Worm (Caenorhabditis elegans) whole organism, young adult: ENCODE measurements around the gene vglu-3.
A peak's percentile ranks its signal among the peaks of the same experiment; 100 is the strongest.

Experiments
- B0035.1 ChIP-seq: sonication (generic microtip); optimal IDR thresholded peaks from 2 replicates; lab custom pipeline; 2016; ENCODE audit warnings: missing genetic modification characterization, mild to moderate bottlenecking, missing compliant biosample characterization, missing genotype, missing genetic modification reagents
- C17E4.6 ChIP-seq: fragments of 200-800 bp; sonication (Bioruptor generic); IDR thresholded peaks from 2 replicates; pipeline ENCODE4 v1.3.6; 2022; ENCODE audit warnings: missing genetic modification reagents, missing genetic modification characterization, missing compliant biosample characterization
- D2030.7 ChIP-seq: fragments of 200-800 bp; sonication (Bioruptor generic); IDR thresholded peaks from 2 replicates; pipeline ENCODE4 v1.3.6; 2022; ENCODE audit warnings: missing genetic modification reagents, missing genetic modification characterization, missing compliant biosample characterization
- F22D6.2 ChIP-seq: sonication (generic microtip); optimal IDR thresholded peaks from 2 replicates; lab custom pipeline; 2016; ENCODE audit warnings: mild to moderate bottlenecking, missing genetic modification characterization, missing compliant biosample characterization
- F23B12.7 ChIP-seq: sonication (generic microtip); optimal IDR thresholded peaks from 2 replicates; lab custom pipeline; 2017; ENCODE audit warnings: missing genetic modification characterization, mild to moderate bottlenecking, missing compliant biosample characterization, antibody characterized with exemption, moderate library complexity; ENCODE audit not compliant: insufficient read depth
- F33H1.4 ChIP-seq: fragments of 200-800 bp; sonication (Bioruptor generic); IDR thresholded peaks from 2 replicates; pipeline ENCODE4 v1.3.6; 2022; ENCODE audit warnings: missing genetic modification reagents, missing genetic modification characterization, missing compliant biosample characterization
- F39B2.1 ChIP-seq: fragments of 200-800 bp; sonication (Bioruptor generic); IDR thresholded peaks from 2 replicates; pipeline ENCODE4 v1.3.6; 2022; ENCODE audit warnings: missing genetic modification reagents, missing genetic modification characterization, missing compliant biosample characterization
- Y53G8AR.9 ChIP-seq: fragments of 200-800 bp; sonication (Bioruptor generic); conservative IDR thresholded peaks from 2 replicates; pipeline ENCODE4 v1.3.6; 2022; ENCODE audit warnings: missing genetic modification reagents, missing genetic modification characterization, missing compliant biosample characterization
- Y56A3A.18 ChIP-seq: fragments of 200-800 bp; sonication (Bioruptor generic); IDR thresholded peaks from 2 replicates; pipeline ENCODE4 v1.3.6; 2022; ENCODE audit warnings: missing genetic modification reagents, missing genetic modification characterization, missing compliant biosample characterization
- Y79H2A.3 ChIP-seq: fragments of 200-800 bp; sonication (Bioruptor generic); conservative IDR thresholded peaks from 2 replicates; pipeline ENCODE4 v1.3.6; 2022; ENCODE audit warnings: missing genetic modification reagents, missing genetic modification characterization, missing compliant biosample characterization
- Y95B8A.8 ChIP-seq: fragments of 200-800 bp; sonication (Bioruptor generic); IDR thresholded peaks from 2 replicates; pipeline ENCODE4 v1.3.6; 2022; ENCODE audit warnings: missing genetic modification reagents, missing genetic modification characterization, missing compliant biosample characterization
- ZK185.1 ChIP-seq: sonication (generic microtip); optimal IDR thresholded peaks from 2 replicates; lab custom pipeline; 2016; ENCODE audit warnings: mild to moderate bottlenecking, missing genetic modification characterization, missing compliant biosample characterization; ENCODE audit not compliant: poor library complexity, severe bottlenecking
- aptf-3 ChIP-seq: fragments of 200-800 bp; sonication (Bioruptor generic); IDR thresholded peaks from 2 replicates; pipeline ENCODE4 v1.3.6; 2022; ENCODE audit warnings: missing genetic modification characterization, missing compliant biosample characterization
- athp-1 ChIP-seq: sonication (generic microtip); optimal IDR thresholded peaks from 2 replicates; lab custom pipeline; 2017; ENCODE audit warnings: mild to moderate bottlenecking, missing genetic modification characterization, missing compliant biosample characterization
- attf-3 ChIP-seq: fragments of 200-800 bp; sonication (Bioruptor generic); conservative IDR thresholded peaks from 2 replicates; pipeline ENCODE4 v1.3.6; 2022; ENCODE audit warnings: missing genetic modification reagents, missing genetic modification characterization, missing compliant biosample characterization
- attf-5 ChIP-seq: fragments of 200-800 bp; sonication (Bioruptor generic); optimal IDR thresholded peaks from 2 replicates; lab custom pipeline; 2018; ENCODE audit warnings: mild to moderate bottlenecking, missing genetic modification characterization, missing compliant biosample characterization
- ccch-3 ChIP-seq: fragments of 200-800 bp; sonication (Bioruptor generic); optimal IDR thresholded peaks from 2 replicates; lab custom pipeline; 2018; ENCODE audit warnings: mild to moderate bottlenecking, missing genetic modification characterization, missing compliant biosample characterization
- cebp-1 ChIP-seq, 2 experiments: fragments of 200-800 bp in 1 of 2; sonication (Bioruptor generic) in 1 of 2; sonication (generic microtip) in 1 of 2; IDR thresholded peaks in 1 of 2; optimal IDR thresholded peaks in 1 of 2; 2 replicates each; pipeline versions ENCODE4 v1.3.6 to Lab custom; 2017 to 2022; ENCODE audit warnings: missing compliant biosample characterization in 2 of 2, missing genetic modification characterization in 2 of 2, mild to moderate bottlenecking in 1 of 2, missing genetic modification reagents in 1 of 2, moderate library complexity in 1 of 2
- cebp-2 ChIP-seq: fragments of 200-800 bp; sonication (Bioruptor generic); IDR thresholded peaks from 2 replicates; pipeline ENCODE4 v1.3.6; 2022; ENCODE audit warnings: missing genetic modification characterization, missing compliant biosample characterization
- ceh-100 ChIP-seq: fragments of 200-800 bp; sonication (Bioruptor generic); IDR thresholded peaks from 2 replicates; pipeline ENCODE4 v1.3.6; 2022; ENCODE audit warnings: missing genetic modification reagents, missing genetic modification characterization, missing compliant biosample characterization
- ceh-27 ChIP-seq: fragments of 200-800 bp; sonication (Bioruptor generic); optimal IDR thresholded peaks from 2 replicates; lab custom pipeline; 2018; ENCODE audit warnings: mild to moderate bottlenecking, missing genetic modification characterization, moderate library complexity, missing compliant biosample characterization
- ceh-58 ChIP-seq: fragments of 200-800 bp; sonication (Bioruptor generic); IDR thresholded peaks from 2 replicates; pipeline ENCODE4 v1.3.6; 2022; ENCODE audit warnings: missing genetic modification characterization, missing compliant biosample characterization
- dox-1 ChIP-seq: fragments of 200-800 bp; sonication (Bioruptor generic); IDR thresholded peaks from 2 replicates; pipeline ENCODE4 v1.3.6; 2022; ENCODE audit warnings: missing genetic modification reagents, missing genetic modification characterization, missing compliant biosample characterization
- him-1 ChIP-seq: sonication (generic microtip); optimal IDR thresholded peaks from 2 replicates; lab custom pipeline; 2016; ENCODE audit warnings: missing genotype, missing genetic modification reagents, missing genetic modification characterization, missing compliant biosample characterization
- hlh-26 ChIP-seq: fragments of 200-800 bp; sonication (Bioruptor generic); conservative IDR thresholded peaks from 2 replicates; pipeline ENCODE4 v1.3.6; 2022; ENCODE audit warnings: missing genetic modification reagents, missing genetic modification characterization, missing compliant biosample characterization
- hmg-1.2 ChIP-seq: fragments of 200-800 bp; sonication (Bioruptor generic); IDR thresholded peaks from 2 replicates; pipeline ENCODE4 v1.3.6; 2022; ENCODE audit warnings: missing genetic modification reagents, missing genetic modification characterization, missing compliant biosample characterization
- hmg-20 ChIP-seq: fragments of 200-800 bp; sonication (Bioruptor generic); IDR thresholded peaks from 2 replicates; pipeline ENCODE4 v1.3.6; 2022; ENCODE audit warnings: missing genetic modification reagents, missing genetic modification characterization, missing compliant biosample characterization
- let-526 ChIP-seq: fragments of 200-800 bp; sonication (Bioruptor generic); IDR thresholded peaks from 2 replicates; pipeline ENCODE4 v1.3.6; 2022; ENCODE audit warnings: missing genetic modification reagents, missing genetic modification characterization, missing compliant biosample characterization
- let-607 ChIP-seq, 2 experiments: fragments of 200-800 bp in 1 of 2; sonication (Bioruptor generic) in 1 of 2; sonication (generic microtip) in 1 of 2; optimal IDR thresholded peaks; 2 replicates each; lab custom pipeline; 2016 to 2018; ENCODE audit warnings: mild to moderate bottlenecking in 2 of 2, missing compliant biosample characterization in 2 of 2, missing genetic modification characterization in 2 of 2, moderate library complexity in 2 of 2, missing genotype in 1 of 2
- lin-35 ChIP-seq, 3 experiments: fragments of 150-350 bp in 2 of 3; sonication (generic microtip) in 1 of 3; optimal IDR thresholded peaks; 2 replicates each; lab custom pipeline; 2014 to 2018; ENCODE audit warnings: missing biosample characterization in 3 of 3, missing genetic modification characterization in 3 of 3, missing genetic modification reagents in 3 of 3
- lin-54 ChIP-seq: fragments of 200-800 bp; sonication (Bioruptor generic); optimal IDR thresholded peaks from 2 replicates; lab custom pipeline; 2018; ENCODE audit warnings: mild to moderate bottlenecking, missing genetic modification characterization, missing compliant biosample characterization
- lsl-1 ChIP-seq: fragments of 200-800 bp; sonication (Bioruptor generic); optimal IDR thresholded peaks from 2 replicates; lab custom pipeline; 2018; ENCODE audit warnings: mild to moderate bottlenecking, missing genetic modification characterization, moderate library complexity, missing compliant biosample characterization
- madf-10 ChIP-seq: sonication (generic microtip); optimal IDR thresholded peaks from 2 replicates; lab custom pipeline; 2016; ENCODE audit warnings: mild to moderate bottlenecking, missing genetic modification characterization, missing compliant biosample characterization
- madf-3 ChIP-seq: fragments of 200-800 bp; sonication (Bioruptor generic); IDR thresholded peaks from 2 replicates; pipeline ENCODE4 v1.3.6; 2022; ENCODE audit warnings: missing genetic modification reagents, missing genetic modification characterization, missing compliant biosample characterization
- madf-8 ChIP-seq: fragments of 200-800 bp; sonication (Bioruptor generic); conservative IDR thresholded peaks from 2 replicates; pipeline ENCODE4 v1.3.6; 2022; ENCODE audit warnings: missing genetic modification reagents, missing genetic modification characterization, missing compliant biosample characterization
- mcd-1 ChIP-seq: fragments of 200-800 bp; sonication (Bioruptor generic); IDR thresholded peaks from 2 replicates; pipeline ENCODE4 v1.3.6; 2022; ENCODE audit warnings: missing genetic modification reagents, missing genetic modification characterization, missing compliant biosample characterization
- nfya-1 ChIP-seq: sonication (generic microtip); optimal IDR thresholded peaks from 2 replicates; lab custom pipeline; 2017; ENCODE audit warnings: antibody characterized with exemption, missing compliant biosample characterization, missing genetic modification characterization, borderline replicate concordance; ENCODE audit not compliant: insufficient read depth
- nfyb-1 ChIP-seq: fragments of 200-800 bp; sonication (Bioruptor generic); IDR thresholded peaks from 2 replicates; pipeline ENCODE4 v1.3.6; 2022; ENCODE audit warnings: missing genetic modification reagents, missing genetic modification characterization, missing compliant biosample characterization
- nhr-179 ChIP-seq: sonication (generic microtip); optimal IDR thresholded peaks from 2 replicates; lab custom pipeline; 2016; ENCODE audit warnings: mild to moderate bottlenecking, missing genetic modification characterization, missing compliant biosample characterization
- rpc-1 ChIP-seq, 2 experiments: fragments of 150-350 bp in 1 of 2; sonication (generic microtip) in 1 of 2; optimal IDR thresholded peaks; 2 replicates each; lab custom pipeline; 2014 to 2018; ENCODE audit warnings: missing biosample characterization in 1 of 2, missing genetic modification characterization in 1 of 2, missing genetic modification reagents in 1 of 2, missing genotype in 1 of 2
- snpc-3.4 ChIP-seq: sonication (generic microtip); optimal IDR thresholded peaks from 2 replicates; lab custom pipeline; 2017; ENCODE audit warnings: missing genetic modification characterization, mild to moderate bottlenecking, missing compliant biosample characterization, antibody characterized with exemption, moderate library complexity, missing genotype, missing genetic modification reagents
- snpc-4 ChIP-seq, 5 experiments: fragments of 150-350 bp in 1 of 5; sonication (generic microtip) in 4 of 5; optimal IDR thresholded peaks; 2 replicates each; lab custom pipeline; 2014 to 2018; ENCODE audit warnings: missing genetic modification characterization in 5 of 5, missing biosample characterization in 3 of 5, antibody characterized with exemption in 2 of 5, mild to moderate bottlenecking in 2 of 5, missing compliant biosample characterization in 2 of 5, missing genotype in 2 of 5, moderate library complexity in 2 of 5, missing genetic modification reagents in 1 of 5
- zim-3 ChIP-seq: sonication (generic microtip); optimal IDR thresholded peaks from 2 replicates; lab custom pipeline; 2017; ENCODE audit warnings: mild to moderate bottlenecking, missing genetic modification characterization, moderate library complexity, missing compliant biosample characterization
- ztf-18 ChIP-seq: sonication (generic microtip); optimal IDR thresholded peaks from 2 replicates; lab custom pipeline; 2016; ENCODE audit warnings: missing genotype, mild to moderate bottlenecking, missing genetic modification characterization, missing compliant biosample characterization
- ztf-22 ChIP-seq: fragments of 200-800 bp; sonication (Bioruptor generic); optimal IDR thresholded peaks from 2 replicates; lab custom pipeline; 2018; ENCODE audit warnings: mild to moderate bottlenecking, missing genetic modification characterization, moderate library complexity, missing compliant biosample characterization
- ztf-28 ChIP-seq: fragments of 200-800 bp; sonication (Bioruptor generic); IDR thresholded peaks from 2 replicates; pipeline ENCODE4 v1.3.6; 2022; ENCODE audit warnings: missing genetic modification reagents, missing genetic modification characterization, missing compliant biosample characterization

The vglu-3 gene

DNA sequence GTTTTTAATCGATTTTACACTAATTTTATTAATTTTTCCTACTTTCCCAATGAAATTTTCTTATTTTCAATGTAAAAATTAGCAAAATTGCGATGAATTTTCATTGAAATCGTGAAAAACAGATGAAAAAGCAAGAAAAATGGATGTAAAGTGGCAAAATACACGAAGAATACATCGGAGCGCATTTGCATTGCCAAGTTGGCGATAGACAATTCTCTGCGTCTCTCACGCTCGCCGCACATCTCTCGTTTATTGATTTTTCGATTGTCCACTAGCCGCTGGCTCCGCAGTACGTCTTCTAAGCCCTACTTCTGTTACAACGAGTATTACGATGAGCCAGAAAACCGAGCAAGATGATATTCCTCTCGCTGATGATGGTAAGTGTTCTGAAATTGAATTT is 18.6 kb downstream of the vglu-3 start, which contains the start of gene unc-69:
unc-69 (plus strand) TSS at position 185 of the 400 bp plus-strand sequence.
- TF ChIP-seq F33H1.4 (GFP tag; lab: Robert Waterston, UW) = peak; percentile 27; the same call in 1 of the 2 replicates
- no peak for TF ChIP-seq let-526 (GFP tag; lab: Robert Waterston, UW)
- no peak for TF ChIP-seq cebp-1 (GFP tag; IDR thresholded peaks at IDR 0.05; lab: Robert Waterston, UW)
- peak; percentile 42 for TF ChIP-seq cebp-1 (tag; optimal IDR thresholded peaks at IDR 0.05; lab: Kevin White, UChicago)
- TF ChIP-seq Y56A3A.18 = no peak
- TF ChIP-seq ceh-27 = peak; percentile 48
- no peak for TF ChIP-seq Y53G8AR.9 (GFP tag; lab: Robert Waterston, UW)
- no peak for TF ChIP-seq madf-3
- TF ChIP-seq hmg-1.2 (GFP tag; lab: Robert Waterston, UW) = peak; percentile 95
- TF ChIP-seq B0035.1 (tag; lab: Kevin White, UChicago) = no peak
- no peak for TF ChIP-seq Y79H2A.3 (GFP tag; lab: Robert Waterston, UW)
- TF ChIP-seq athp-1 = no peak
- peak; percentile 52 for TF ChIP-seq lsl-1 (GFP tag; lab: Kevin White, UChicago)
- TF ChIP-seq snpc-3.4 (tag; lab: Kevin White, UChicago) = peak; percentile 9
- TF ChIP-seq Y95B8A.8 (GFP tag; lab: Robert Waterston, UW) = no peak
- no peak for TF ChIP-seq C17E4.6 (GFP tag; lab: Robert Waterston, UW)
- peak; percentile 28 for TF ChIP-seq lin-54
- TF ChIP-seq nhr-179 (tag; lab: Kevin White, UChicago) = no peak
- no peak for TF ChIP-seq ZK185.1 (tag; lab: Kevin White, UChicago)
- TF ChIP-seq ceh-58 (GFP tag; lab: Robert Waterston, UW) = no peak
- TF ChIP-seq ceh-100 (GFP tag; lab: Robert Waterston, UW) = no peak
- TF ChIP-seq hmg-20 = no peak
- TF ChIP-seq him-1 (tag; lab: Kevin White, UChicago) = no peak
- peak in 1 of 3 experiments; percentile 26 for TF ChIP-seq lin-35 (GFP tag; optimal IDR thresholded peaks at IDR 0.05; lab: Kevin White, UChicago)
- TF ChIP-seq F39B2.1 (GFP tag; lab: Robert Waterston, UW) = no peak
- peak; percentile 30 for TF ChIP-seq attf-5 (GFP tag; lab: Kevin White, UChicago)
- no peak for TF ChIP-seq madf-10 (tag; lab: Kevin White, UChicago)
- no peak for TF ChIP-seq snpc-4 (GFP tag; optimal IDR thresholded peaks at IDR 0.05; lab: Kevin White, UChicago)
- peak in 3 of 4 experiments; percentile 6 to 28 (median 7) for TF ChIP-seq snpc-4 (tag; optimal IDR thresholded peaks at IDR 0.05; lab: Kevin White, UChicago)
- no peak for TF ChIP-seq zim-3 (tag; lab: Kevin White, UChicago)
- no peak for TF ChIP-seq madf-8 (GFP tag; lab: Robert Waterston, UW)
- no peak for TF ChIP-seq hlh-26 (GFP tag; lab: Robert Waterston, UW)
- TF ChIP-seq D2030.7 (GFP tag; lab: Robert Waterston, UW) = peak; percentile 31; the same call in 1 of the 2 replicates
- TF ChIP-seq cebp-2 (GFP tag; lab: Robert Waterston, UW) = no peak
- no peak for TF ChIP-seq ztf-22 (GFP tag; lab: Kevin White, UChicago)
- no peak for TF ChIP-seq rpc-1 (optimal IDR thresholded peaks at IDR 0.05; lab: Kevin White, UChicago)
- no peak for TF ChIP-seq rpc-1 (tag; optimal IDR thresholded peaks at IDR 0.05; lab: Kevin White, UChicago)
- TF ChIP-seq nfya-1 (tag; lab: Kevin White, UChicago) = no peak
- 0 out of 2 replicates have a peak, but pooled peaks have one; percentile 24 for TF ChIP-seq dox-1
- TF ChIP-seq ztf-18 = peak; percentile 33
- peak; percentile 88 for TF ChIP-seq mcd-1
- no peak for TF ChIP-seq ztf-28
- no peak for TF ChIP-seq aptf-3 (GFP tag; lab: Robert Waterston, UW)
- TF ChIP-seq F22D6.2 = no peak
- no peak for TF ChIP-seq attf-3 (GFP tag; lab: Robert Waterston, UW)
- peak; percentile 12 to 48 for TF ChIP-seq let-607 (tag; optimal IDR thresholded peaks at IDR 0.05; lab: Kevin White, UChicago)
- TF ChIP-seq F23B12.7 (tag; lab: Kevin White, UChicago) = peak; percentile 43
- no peak for TF ChIP-seq nfyb-1
- no peak for TF ChIP-seq ccch-3
